Worm (Caenorhabditis elegans): Measurements from ENCODE around the gene srh-80.

DNA sequence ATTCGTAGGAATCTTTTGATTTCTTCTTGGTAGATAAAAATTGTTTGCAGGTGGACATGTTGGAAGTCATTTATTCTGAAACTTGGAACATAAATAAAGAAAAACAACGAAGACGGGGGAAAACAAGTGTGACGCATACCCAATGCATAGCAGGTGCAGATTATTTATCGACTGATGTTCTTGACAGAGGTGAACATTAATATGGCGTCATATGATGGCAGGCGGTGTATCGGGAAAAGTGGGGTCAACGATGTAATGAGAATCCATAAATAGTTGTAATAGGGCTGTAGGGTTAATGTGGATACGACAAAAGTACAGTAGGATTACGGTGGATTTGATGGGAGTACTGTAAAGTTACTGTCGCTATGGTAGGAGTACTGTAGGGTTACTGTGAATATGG is 20.6 kb downstream of the srh-80 start, which contains the start of gene txt-2:
- TF ChIP-seq nhr-111 (GFP tag; optimal IDR thresholded peaks at IDR 0.05) (no peak), dve-1 (tag; optimal IDR thresholded peaks at IDR 0.05; ENCODE audit: insufficient read depth) (no peak), daf-16 (GFP tag; optimal IDR thresholded peaks at IDR 0.05) (no peak), daf-16 (tag; optimal IDR thresholded peaks at IDR 0.05) (no peak), fkh-10 (GFP tag; optimal IDR thresholded peaks at IDR 0.05) (no peak)

Data from whole organism, L4 larva.